Worm (Caenorhabditis elegans) whole organism, late embryonic: Measurements from ENCODE around the gene zig-2.

Source experiments
- ceh-18 ChIP-seq: sonication (generic microtip); optimal IDR thresholded peaks from 2 replicates; lab custom pipeline; 2016; ENCODE audit warnings: missing genetic modification characterization, missing compliant biosample characterization
- ceh-34 ChIP-seq: sonication (generic microtip); optimal IDR thresholded peaks from 2 replicates; lab custom pipeline; 2016; ENCODE audit warnings: mild to moderate bottlenecking, missing genetic modification characterization, missing compliant biosample characterization
- ceh-9 ChIP-seq: sonication (generic microtip); optimal IDR thresholded peaks from 2 replicates; lab custom pipeline; 2016; ENCODE audit warnings: mild to moderate bottlenecking, missing genetic modification characterization, inconsistent platforms, missing compliant biosample characterization
- dmd-4 ChIP-seq: sonication (generic microtip); optimal IDR thresholded peaks from 2 replicates; lab custom pipeline; 2016; ENCODE audit warnings: borderline replicate concordance, missing genetic modification characterization, missing compliant biosample characterization
- fkh-10 ChIP-seq: fragments of 150-350 bp; optimal IDR thresholded peaks from 2 replicates; lab custom pipeline; 2014; ENCODE audit warnings: missing biosample characterization, missing genetic modification reagents, missing genetic modification characterization
- mec-3 ChIP-seq: sonication (generic microtip); optimal IDR thresholded peaks from 2 replicates; lab custom pipeline; 2016; ENCODE audit warnings: borderline replicate concordance, missing genetic modification characterization, missing compliant biosample characterization
- nhr-232 ChIP-seq: sonication (generic microtip); optimal IDR thresholded peaks from 2 replicates; lab custom pipeline; 2016; ENCODE audit warnings: missing genetic modification characterization, missing compliant biosample characterization
- pag-3 ChIP-seq: sonication (generic microtip); optimal IDR thresholded peaks from 2 replicates; lab custom pipeline; 2016; ENCODE audit warnings: missing compliant biosample characterization, missing genetic modification characterization, borderline replicate concordance
- pax-1 ChIP-seq: fragments of 150-350 bp; optimal IDR thresholded peaks from 2 replicates; lab custom pipeline; 2014; ENCODE audit warnings: missing biosample characterization, missing genetic modification characterization
- pqm-1 ChIP-seq: sonication (generic microtip); optimal IDR thresholded peaks from 2 replicates; lab custom pipeline; 2016; ENCODE audit warnings: missing genetic modification characterization, missing compliant biosample characterization
- sdc-2 ChIP-seq: sonication (generic microtip); optimal IDR thresholded peaks from 2 replicates; lab custom pipeline; 2016; ENCODE audit warnings: missing genotype, missing genetic modification characterization, missing compliant biosample characterization
- sox-2 ChIP-seq: fragments of 200-800 bp; sonication (Bioruptor generic); IDR thresholded peaks from 2 replicates; pipeline ENCODE4 v1.3.6; 2022; ENCODE audit warnings: missing genetic modification reagents, missing genetic modification characterization, missing compliant biosample characterization
- syd-9 ChIP-seq: sonication (generic microtip); optimal IDR thresholded peaks from 2 replicates; lab custom pipeline; 2016; ENCODE audit warnings: mild to moderate bottlenecking, missing genetic modification characterization, moderate library complexity, missing compliant biosample characterization
- tbx-2 ChIP-seq: sonication (generic microtip); optimal IDR thresholded peaks from 2 replicates; lab custom pipeline; 2016; ENCODE audit warnings: missing genetic modification characterization, missing compliant biosample characterization
- unc-42 ChIP-seq: sonication (generic microtip); optimal IDR thresholded peaks from 2 replicates; lab custom pipeline; 2016; ENCODE audit warnings: missing genotype, missing genetic modification characterization, missing compliant biosample characterization

The zig-2 gene

ce11 chrX:12290539-12290938, 50.7 kb downstream of the zig-2 start, which contains the start of gene C04B4.4:
C04B4.4 (plus strand) TSS chrX:12290839.
- TF ChIP-seq ceh-9 (no peak), ceh-18 (tag; lab: Kevin White, UChicago) (no peak), pax-1 (no peak), mec-3 (tag; lab: Kevin White, UChicago) (no peak), nhr-232 (no peak), dmd-4 (no peak), tbx-2 (no peak), syd-9 (tag; lab: Kevin White, UChicago) (no peak), fkh-10 (GFP tag; lab: Kevin White, UChicago) (no peak), unc-42 (tag; lab: Kevin White, UChicago) (no peak), ceh-34 (tag; lab: Kevin White, UChicago) (no peak), pag-3 (tag; lab: Kevin White, UChicago) (no peak), pqm-1 (tag; lab: Kevin White, UChicago) (no peak), sox-2 (no peak), sdc-2 (tag; lab: Kevin White, UChicago) (no peak)
